Worm (Caenorhabditis elegans) whole organism, L2 larva: Measurements from ENCODE around the gene C39B5.14.

Source experiments
- ZK546.5 ChIP-seq: sonication (generic microtip); optimal IDR thresholded peaks from 2 replicates; lab custom pipeline; 2017; ENCODE audit warnings: missing biosample characterization, missing genetic modification characterization
- ama-1 ChIP-seq: fragments of 150-350 bp; optimal IDR thresholded peaks from 2 replicates; lab custom pipeline; 2018; ENCODE audit warnings: inconsistent platforms
- elt-1 ChIP-seq: fragments of 150-350 bp; optimal IDR thresholded peaks from 2 replicates; lab custom pipeline; 2014; ENCODE audit warnings: missing biosample characterization, missing genetic modification characterization
- lsy-2 ChIP-seq, 2 experiments: fragments of 150-350 bp in 1 of 2; sonication (generic microtip) in 1 of 2; optimal IDR thresholded peaks; 2 replicates each; lab custom pipeline; 2014 to 2017; ENCODE audit warnings: missing biosample characterization in 2 of 2, missing genetic modification characterization in 2 of 2
- mab-5 ChIP-seq: fragments of 150-350 bp; optimal IDR thresholded peaks from 2 replicates; lab custom pipeline; 2014; ENCODE audit warnings: missing biosample characterization, missing genetic modification characterization
- mdl-1 ChIP-seq, 2 experiments: fragments of 150-350 bp in 1 of 2; sonication (generic microtip) in 1 of 2; optimal IDR thresholded peaks; 2 replicates each; lab custom pipeline; 2017; ENCODE audit warnings: missing biosample characterization in 2 of 2, missing genetic modification characterization in 2 of 2
- nhr-77 ChIP-seq: fragments of 150-350 bp; optimal IDR thresholded peaks from 2 replicates; lab custom pipeline; 2014; ENCODE audit warnings: missing biosample characterization, missing genetic modification characterization
- skn-1 ChIP-seq: sonication (generic microtip); optimal IDR thresholded peaks from 2 replicates; lab custom pipeline; 2017; ENCODE audit warnings: missing biosample characterization, missing genetic modification characterization
- snpc-4 ChIP-seq: fragments of 150-350 bp; optimal IDR thresholded peaks from 2 replicates; lab custom pipeline; 2014; ENCODE audit warnings: missing biosample characterization, missing genetic modification characterization
- unc-39 ChIP-seq: fragments of 150-350 bp; optimal IDR thresholded peaks from 2 replicates; lab custom pipeline; 2014; ENCODE audit warnings: missing biosample characterization, missing genetic modification characterization
- ztf-11 ChIP-seq: sonication (generic microtip); optimal IDR thresholded peaks from 2 replicates; lab custom pipeline; 2017; ENCODE audit warnings: missing biosample characterization, missing genetic modification characterization

DNA sequence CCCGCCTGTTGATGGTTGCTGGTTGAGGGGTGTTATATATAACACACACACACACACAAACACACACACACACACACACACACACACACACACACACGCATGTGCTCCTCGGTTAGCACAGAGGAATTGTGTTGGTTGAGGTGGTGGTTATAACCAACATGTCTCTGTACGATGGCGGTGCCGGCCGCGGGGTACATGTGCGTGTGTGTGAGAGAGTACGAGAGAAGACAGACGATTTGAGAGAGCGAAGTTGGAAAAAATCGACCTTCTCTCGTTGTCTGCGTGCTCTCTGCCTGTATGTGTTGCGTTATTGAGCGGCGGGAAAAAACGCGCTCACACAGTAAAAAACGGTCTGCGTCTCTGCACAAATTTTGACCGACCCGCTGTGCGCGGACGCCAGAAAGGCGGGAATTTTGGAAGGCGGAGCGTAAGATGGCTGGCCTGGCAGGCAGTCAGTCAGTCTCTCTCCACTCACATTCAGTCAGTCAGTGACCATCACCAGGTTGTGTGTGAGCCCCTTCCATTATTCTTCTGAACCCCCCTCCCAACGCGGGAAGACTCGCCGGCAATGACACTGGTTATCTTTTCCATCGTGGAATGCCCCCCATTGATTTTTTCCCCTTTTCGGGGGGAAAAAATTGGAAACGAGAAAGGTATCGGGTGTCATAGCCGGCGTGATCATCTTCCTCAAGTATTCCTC lies 39.2 kb upstream of the C39B5.14 start:
- TF ChIP-seq ztf-11 (tag; lab: Kevin White, UChicago) (no peak), unc-39 (no peak), mab-5 (tag; lab: Kevin White, UChicago) (no peak), nhr-77 (tag; lab: Kevin White, UChicago) (no peak), ama-1 (peak; percentile 94), lsy-2 (tag; optimal IDR thresholded peaks at IDR 0.05; lab: Kevin White, UChicago) (peak; percentile 26 to 68), skn-1 (no peak), ZK546.5 (no peak), mdl-1 (tag; optimal IDR thresholded peaks at IDR 0.05; lab: Kevin White, UChicago) (peak; percentile 42 to 75), snpc-4 (tag; lab: Kevin White, UChicago) (peak; percentile 21), elt-1 (tag; lab: Kevin White, UChicago) (no peak)
